Worm (Caenorhabditis elegans): ENCODE results near the gene Y4C6B.4.

ce11 chrIV:5354564-5354963 is 28.3 kb downstream of the Y4C6B.4 start:
- TF ChIP-seq ama-1 (optimal IDR thresholded peaks at IDR 0.05), result no peak
- no peak for TF ChIP-seq R02D3.7 (tag; optimal IDR thresholded peaks at IDR 0.05)
- TF ChIP-seq ztf-4 (tag; optimal IDR thresholded peaks at IDR 0.05), result no peak
- TF ChIP-seq unc-62 (GFP tag; optimal IDR thresholded peaks at IDR 0.05), result no peak
- TF ChIP-seq daf-12 (tag; optimal IDR thresholded peaks at IDR 0.05), result no peak
- TF ChIP-seq lin-15B (tag; optimal IDR thresholded peaks at IDR 0.05), result no peak
- TF ChIP-seq ceh-9 (tag; optimal IDR thresholded peaks at IDR 0.05), result no peak
- TF ChIP-seq zag-1 (tag; optimal IDR thresholded peaks at IDR 0.05), result no peak
- TF ChIP-seq ZK546.5 (tag; optimal IDR thresholded peaks at IDR 0.05), result no peak
- TF ChIP-seq unc-39 (tag; optimal IDR thresholded peaks at IDR 0.05), result no peak
- TF ChIP-seq elt-2 (tag; optimal IDR thresholded peaks at IDR 0.05), result no peak
